Fruit fly (Drosophila melanogaster) whole organism, embryonic: ENCODE data around the gene Gpdh3.
A peak's percentile ranks its signal among the peaks of the same experiment; 100 is the strongest.

Source experiments
- Aef1 ChIP-seq: fragments of 200-800 bp; sonication (Bioruptor generic); IDR thresholded peaks from 3 replicates; pipeline ENCODE4 v1.3.6; 2022; ENCODE audit warnings: missing biosample characterization, missing genetic modification characterization
- Awh ChIP-seq: fragments of 200-800 bp; sonication (Bioruptor generic); IDR thresholded peaks from 2 replicates; pipeline ENCODE4, ENCODE4 v1.3.6; 2022; ENCODE audit warnings: missing biosample characterization, missing genetic modification characterization
- CG10565 ChIP-seq: fragments of 200-800 bp; sonication (Bioruptor generic); optimal IDR thresholded peaks from 3 replicates; lab custom pipeline; 2016; ENCODE audit warnings: missing biosample characterization, mild to moderate bottlenecking, missing genetic modification characterization
- CG11696 ChIP-seq: fragments of 200-800 bp; sonication (Bioruptor generic); IDR thresholded peaks from 2 replicates; pipeline ENCODE4 v1.3.6; 2022; ENCODE audit warnings: missing biosample characterization, missing genetic modification characterization
- CG12219 ChIP-seq: fragments of 200-800 bp; sonication (Bioruptor generic); optimal IDR thresholded peaks from 3 replicates; lab custom pipeline; 2018; ENCODE audit warnings: missing biosample characterization, mild to moderate bottlenecking, missing genetic modification characterization
- CG13624 ChIP-seq: fragments of 200-800 bp; sonication (Bioruptor generic); optimal IDR thresholded peaks from 2 replicates; lab custom pipeline; 2016; ENCODE audit warnings: missing biosample characterization, missing genetic modification characterization
- CG13894 ChIP-seq: fragments of 200-800 bp; sonication (Bioruptor generic); optimal IDR thresholded peaks from 3 replicates; lab custom pipeline; 2018; ENCODE audit warnings: missing biosample characterization, mild to moderate bottlenecking, missing genetic modification characterization, moderate library complexity
- CG14050 ChIP-seq: fragments of 200-800 bp; sonication (Bioruptor generic); IDR thresholded peaks from 3 replicates; pipeline ENCODE4 v1.3.6; 2022; ENCODE audit warnings: missing biosample characterization, missing genetic modification characterization
- CG14965 ChIP-seq: fragments of 200-800 bp; sonication (Bioruptor generic); optimal IDR thresholded peaks from 2 replicates; lab custom pipeline; 2016; ENCODE audit warnings: missing biosample characterization, missing genetic modification characterization, borderline replicate concordance
- CG15011 ChIP-seq: fragments of 200-800 bp; sonication (Bioruptor generic); optimal IDR thresholded peaks from 3 replicates; lab custom pipeline; 2018; ENCODE audit warnings: missing biosample characterization, mild to moderate bottlenecking, missing genetic modification characterization
- CG15514 ChIP-seq: fragments of 200-800 bp; sonication (Bioruptor generic); optimal IDR thresholded peaks from 3 replicates; lab custom pipeline; 2017; ENCODE audit warnings: missing biosample characterization, missing genetic modification characterization, mild to moderate bottlenecking, moderate library complexity, missing genetic modification reagents
- CG1792 ChIP-seq: fragments of 200-800 bp; sonication (Bioruptor generic); optimal IDR thresholded peaks from 2 replicates; lab custom pipeline; 2016; ENCODE audit warnings: missing biosample characterization, missing genetic modification characterization
- CG1832 ChIP-seq: fragments of 200-800 bp; sonication (Bioruptor generic); optimal IDR thresholded peaks from 2 replicates; lab custom pipeline; 2017; ENCODE audit warnings: missing biosample characterization, mild to moderate bottlenecking, missing genetic modification characterization, inconsistent platforms
- CG31224 ChIP-seq: fragments of 200-800 bp; sonication (Bioruptor generic); IDR thresholded peaks from 2 replicates; pipeline ENCODE4 v1.3.6; 2022; ENCODE audit warnings: missing biosample characterization, missing genetic modification characterization
- CG3847 ChIP-seq: fragments of 200-800 bp; sonication (Bioruptor generic); IDR thresholded peaks from 2 replicates; pipeline ENCODE4 v1.3.6; 2022; ENCODE audit warnings: missing biosample characterization, missing genetic modification characterization
- CG5245 ChIP-seq: fragments of 200-800 bp; sonication (Bioruptor generic); optimal IDR thresholded peaks from 3 replicates; lab custom pipeline; 2016; ENCODE audit warnings: missing biosample characterization, missing genetic modification characterization
- CkIIα-i1 ChIP-seq: fragments of 200-800 bp; sonication (Bioruptor generic); IDR thresholded peaks from 2 replicates; pipeline ENCODE4 v1.3.6; 2022; ENCODE audit warnings: missing biosample characterization, missing genetic modification characterization
- Dll ChIP-seq: fragments of 200-800 bp; sonication (Bioruptor generic); IDR thresholded peaks from 4 replicates; pipeline ENCODE4 v1.3.6; 2022; ENCODE audit warnings: missing biosample characterization, missing genetic modification characterization; ENCODE audit not compliant: partially characterized antibody
- Ets65A ChIP-seq: fragments of 200-800 bp; sonication (Bioruptor generic); peaks from one replicate; lab custom pipeline; 2016; ENCODE audit warnings: missing biosample characterization, missing genetic modification characterization
- Fer1 ChIP-seq: fragments of 200-800 bp; sonication (Bioruptor generic); optimal IDR thresholded peaks from 2 replicates; lab custom pipeline; 2017; ENCODE audit warnings: missing biosample characterization, mild to moderate bottlenecking, missing genetic modification characterization
- HLHmδ ChIP-seq: fragments of 200-800 bp; sonication (Bioruptor generic); optimal IDR thresholded peaks from 2 replicates; lab custom pipeline; 2018; ENCODE audit warnings: missing biosample characterization, mild to moderate bottlenecking, missing genetic modification characterization, moderate library complexity
- Hmr ChIP-seq: fragments of 200-800 bp; sonication (Bioruptor generic); optimal IDR thresholded peaks from 3 replicates; lab custom pipeline; 2017; ENCODE audit warnings: mild to moderate bottlenecking, missing biosample characterization, missing genetic modification reagents, missing genetic modification characterization
- MESR4 ChIP-seq: fragments of 200-800 bp; sonication (Bioruptor generic); optimal IDR thresholded peaks from 2 replicates; lab custom pipeline; 2018; ENCODE audit warnings: missing biosample characterization, mild to moderate bottlenecking, missing genetic modification characterization, moderate library complexity
- Nf-YC ChIP-seq: fragments of 200-800 bp; optimal IDR thresholded peaks from 3 replicates; lab custom pipeline; 2019; ENCODE audit warnings: missing biosample characterization, mild to moderate bottlenecking, missing genetic modification characterization, moderate library complexity
- NfI ChIP-seq: fragments of 200-800 bp; sonication (Bioruptor generic); optimal IDR thresholded peaks from 3 replicates; lab custom pipeline; 2018; ENCODE audit warnings: missing biosample characterization, mild to moderate bottlenecking, missing genetic modification characterization, moderate library complexity
- Sox100B ChIP-seq: fragments of 200-800 bp; sonication (Bioruptor generic); optimal IDR thresholded peaks from 3 replicates; lab custom pipeline; 2018; ENCODE audit warnings: missing biosample characterization, mild to moderate bottlenecking, missing genetic modification characterization
- TFAM ChIP-seq: fragments of 200-800 bp; sonication (Bioruptor generic); optimal IDR thresholded peaks from 2 replicates; lab custom pipeline; 2017; ENCODE audit warnings: missing biosample characterization, missing genetic modification characterization, inconsistent platforms
- Vsx1 ChIP-seq: fragments of 200-800 bp; sonication (Bioruptor generic); optimal IDR thresholded peaks from 2 replicates; lab custom pipeline; 2017; ENCODE audit warnings: missing biosample characterization, mild to moderate bottlenecking, missing genetic modification characterization, missing genetic modification reagents
- Xbp1 ChIP-seq: fragments of 200-800 bp; sonication (Bioruptor generic); optimal IDR thresholded peaks from 3 replicates; lab custom pipeline; 2016; ENCODE audit warnings: missing biosample characterization, mild to moderate bottlenecking, missing genetic modification characterization
- Xrp1 ChIP-seq: fragments of 200-800 bp; sonication (Bioruptor generic); IDR thresholded peaks from 2 replicates; pipeline ENCODE4 v1.3.6; 2022; ENCODE audit warnings: missing biosample characterization, missing genetic modification characterization
- ac ChIP-seq: fragments of 200-800 bp; sonication (Bioruptor generic); optimal IDR thresholded peaks from 3 replicates; lab custom pipeline; 2017; ENCODE audit warnings: missing biosample characterization, mild to moderate bottlenecking, missing genetic modification characterization
- bigmax ChIP-seq: fragments of 200-800 bp; sonication (Bioruptor generic); optimal IDR thresholded peaks from 2 replicates; lab custom pipeline; 2018; ENCODE audit warnings: missing biosample characterization, mild to moderate bottlenecking, missing genetic modification characterization
- cato ChIP-seq: fragments of 200-800 bp; sonication (Bioruptor generic); optimal IDR thresholded peaks from 2 replicates; lab custom pipeline; 2016; ENCODE audit warnings: missing biosample characterization, missing genetic modification characterization, borderline replicate concordance
- crp ChIP-seq, 2 experiments: fragments of 200-800 bp; sonication (Bioruptor generic); optimal IDR thresholded peaks; 2 replicates in 1 of 2; 3 replicates in 1 of 2; lab custom pipeline; 2017; ENCODE audit warnings: missing biosample characterization in 2 of 2, missing genetic modification characterization in 2 of 2, mild to moderate bottlenecking in 1 of 2, moderate library complexity in 1 of 2
- dmrt11E ChIP-seq: fragments of 200-800 bp; sonication (Bioruptor generic); optimal IDR thresholded peaks from 3 replicates; lab custom pipeline; 2018; ENCODE audit warnings: missing biosample characterization, mild to moderate bottlenecking, missing genetic modification characterization, moderate library complexity
- esg ChIP-seq: fragments of 200-800 bp; sonication (Bioruptor generic); conservative IDR thresholded peaks from 2 replicates; pipeline ENCODE4 v1.3.6; 2022; ENCODE audit warnings: missing biosample characterization, missing genetic modification characterization
- eyg ChIP-seq: fragments of 200-800 bp; sonication (Bioruptor generic); optimal IDR thresholded peaks from 3 replicates; lab custom pipeline; 2016; ENCODE audit warnings: missing biosample characterization, missing genetic modification characterization
- fd102C ChIP-seq: fragments of 200-800 bp; sonication (Bioruptor generic); optimal IDR thresholded peaks from 2 replicates; lab custom pipeline; 2018; ENCODE audit warnings: missing biosample characterization, mild to moderate bottlenecking, missing genetic modification characterization, moderate library complexity
- fru ChIP-seq: fragments of >200 bp; optimal IDR thresholded peaks from 2 replicates; lab custom pipeline; 2017
- gcm ChIP-seq: fragments of 200-800 bp; sonication (Bioruptor generic); optimal IDR thresholded peaks from 2 replicates; lab custom pipeline; 2019; ENCODE audit warnings: missing biosample characterization, mild to moderate bottlenecking, missing genetic modification characterization, moderate library complexity
- h ChIP-seq: fragments of >200 bp; optimal IDR thresholded peaks from 2 replicates; lab custom pipeline; 2017
- hth ChIP-seq: fragments of >200 bp; optimal IDR thresholded peaks from 2 replicates; lab custom pipeline; 2017; ENCODE audit warnings: inconsistent platforms
- lab ChIP-seq: fragments of 200-800 bp; sonication (Bioruptor generic); optimal IDR thresholded peaks from 3 replicates; lab custom pipeline; 2017; ENCODE audit warnings: missing biosample characterization, missing genetic modification characterization, mild to moderate bottlenecking, moderate library complexity, missing genetic modification reagents
- pan ChIP-seq, 4 experiments: fragments of >200 bp in 3 of 4; fragments of 200-800 bp in 1 of 4; sonication (Bioruptor generic) in 1 of 4; optimal IDR thresholded peaks in 3 of 4; IDR thresholded peaks in 1 of 4; 2 replicates each; pipeline versions ENCODE4 v1.3.6 to Lab custom; 2017 to 2022; ENCODE audit warnings: missing biosample characterization in 2 of 4, missing genetic modification characterization in 2 of 4, mixed read lengths in 1 of 4
- pros ChIP-seq: fragments of 200-800 bp; sonication (Bioruptor generic); optimal IDR thresholded peaks from 3 replicates; lab custom pipeline; 2019; ENCODE audit warnings: missing biosample characterization, mild to moderate bottlenecking, missing genetic modification characterization, moderate library complexity
- sd ChIP-seq: fragments of 200-800 bp; sonication (Bioruptor generic); optimal IDR thresholded peaks from 3 replicates; lab custom pipeline; 2018; ENCODE audit warnings: missing biosample characterization, mild to moderate bottlenecking, missing genetic modification characterization, moderate library complexity
- sima ChIP-seq: fragments of 200-800 bp; sonication (Bioruptor generic); optimal IDR thresholded peaks from 2 replicates; lab custom pipeline; 2016; ENCODE audit warnings: missing biosample characterization, missing genetic modification characterization
- sob ChIP-seq: fragments of 200-800 bp; sonication (Bioruptor generic); IDR thresholded peaks from 2 replicates; pipeline ENCODE4 v1.3.6; 2022; ENCODE audit warnings: missing biosample characterization, missing genetic modification characterization
- tll ChIP-seq, 2 experiments: fragments of 200-800 bp in 1 of 2; fragments of >200 bp in 1 of 2; sonication (Bioruptor generic) in 1 of 2; optimal IDR thresholded peaks; 2 replicates each; lab custom pipeline; 2017 to 2019; ENCODE audit warnings: missing biosample characterization in 2 of 2, missing genetic modification characterization in 2 of 2, mild to moderate bottlenecking in 1 of 2, moderate library complexity in 1 of 2
- zf30C ChIP-seq: fragments of 200-800 bp; sonication (Bioruptor generic); optimal IDR thresholded peaks from 3 replicates; lab custom pipeline; 2018; ENCODE audit warnings: missing biosample characterization, mild to moderate bottlenecking, missing genetic modification characterization

Gene Gpdh3

dm6 chr3R:22368077-22368776, 13.6 kb upstream of the Gpdh3 start (continued):
- TF ChIP-seq esg (GFP tag; lab: Robert Waterston, UW) (no peak), sob (GFP tag; lab: Robert Waterston, UW) (0 out of 2 replicates have a peak, but pooled peaks have one; percentile 27), Sox100B (GFP tag; lab: Kevin White, UChicago) (no peak), pan (optimal IDR thresholded peaks at IDR 0.05; lab: Kevin White, UChicago) (no peak), pan (GFP tag; optimal IDR thresholded peaks at IDR 0.05 in 1 of 2, IDR thresholded peaks at IDR 0.05 in 1 of 2) (no peak), CG3847 (GFP tag; lab: Robert Waterston, UW) (no peak), CG11696 (GFP tag; lab: Robert Waterston, UW) (no peak), Vsx1 (GFP tag; lab: Kevin White, UChicago) (no peak), CG13894 (tag; lab: Kevin White, UChicago) (no peak), Xrp1 (no peak), eyg (GFP tag; lab: Kevin White, UChicago) (no peak), CG13624 (GFP tag; lab: Kevin White, UChicago) (no peak), fru (no peak), lab (GFP tag; lab: Kevin White, UChicago) (no peak), zf30C (GFP tag; lab: Kevin White, UChicago) (no peak), sd (tag; lab: Kevin White, UChicago) (peak; percentile 83), CG15011 (GFP tag; lab: Kevin White, UChicago) (no peak), fd102C (no peak), tll (GFP tag; optimal IDR thresholded peaks at IDR 0.05; lab: Kevin White, UChicago) (no peak), Aef1 (GFP tag; lab: Robert Waterston, UW) (no peak), ac (no peak), crp (GFP tag; optimal IDR thresholded peaks at IDR 0.05; lab: Kevin White, UChicago) (peak in 1 of 2 experiments; percentile 73), TFAM (no peak), dmrt11E (tag; lab: Kevin White, UChicago) (no peak), CG1792 (no peak), gcm (GFP tag; lab: Kevin White, UChicago) (no peak), NfI (GFP tag; lab: Kevin White, UChicago) (no peak), Hmr (GFP tag; lab: Kevin White, UChicago) (no peak), Fer1 (GFP tag; lab: Kevin White, UChicago) (no peak), CG10565 (GFP tag; lab: Kevin White, UChicago) (no peak), MESR4 (GFP tag; lab: Kevin White, UChicago) (no peak), Xbp1 (no peak), CG14965 (GFP tag; lab: Kevin White, UChicago) (no peak), HLHmδ (no peak), CG31224 (GFP tag; lab: Robert Waterston, UW) (no peak), h (lab: Kevin White, UChicago) (no peak), sima (GFP tag; lab: Kevin White, UChicago) (no peak), CG14050 (no peak), Nf-YC (tag; lab: Kevin White, UChicago) (peak; percentile 9), bigmax (GFP tag; lab: Kevin White, UChicago) (no peak), CG12219 (GFP tag; lab: Kevin White, UChicago) (no peak), pros (no peak), CkIIα-i1 (GFP tag; lab: Robert Waterston, UW) (no peak), cato (no peak), Dll (GFP tag; lab: Robert Waterston, UW) (peak; percentile 75), CG15514 (GFP tag; lab: Kevin White, UChicago) (no peak), CG1832 (GFP tag; lab: Kevin White, UChicago) (peak; percentile 74), Awh (GFP tag; lab: Robert Waterston, UW) (no peak), CG5245 (GFP tag; lab: Kevin White, UChicago) (no peak), hth (no peak), Ets65A (GFP tag; lab: Kevin White, UChicago) (no peak)
